Worm (Caenorhabditis elegans) whole organism, L4 larva: ENCODE measurements around the gene cest-13.

Source experiments
- F37D6.2 ChIP-seq: sonication (generic microtip); optimal IDR thresholded peaks from 2 replicates; lab custom pipeline; 2016; ENCODE audit warnings: mild to moderate bottlenecking, missing genetic modification characterization, missing compliant biosample characterization
- T20F7.1 ChIP-seq: fragments of 200-800 bp; sonication (Bioruptor generic); optimal IDR thresholded peaks from 2 replicates; lab custom pipeline; 2018; ENCODE audit warnings: mild to moderate bottlenecking, missing genetic modification characterization, missing compliant biosample characterization
- T26A8.4 ChIP-seq: fragments of 200-800 bp; sonication (Bioruptor generic); IDR thresholded peaks from 2 replicates; pipeline ENCODE4 v1.3.6; 2022; ENCODE audit warnings: missing genetic modification characterization, missing compliant biosample characterization
- Y48G9A.11 ChIP-seq: fragments of 200-800 bp; sonication (Bioruptor generic); IDR thresholded peaks from 2 replicates; pipeline ENCODE4 v1.3.6; 2022; ENCODE audit warnings: missing genetic modification reagents, missing genetic modification characterization, missing compliant biosample characterization
- Y5F2A.4 ChIP-seq: fragments of 200-800 bp; sonication (Bioruptor generic); optimal IDR thresholded peaks from 2 replicates; lab custom pipeline; 2018; ENCODE audit warnings: mild to moderate bottlenecking, missing genetic modification characterization, missing compliant biosample characterization
- ceh-44 ChIP-seq: fragments of 200-800 bp; sonication (Bioruptor generic); IDR thresholded peaks from 2 replicates; pipeline ENCODE4 v1.3.6; 2022; ENCODE audit warnings: missing genetic modification reagents, missing genetic modification characterization, missing compliant biosample characterization
- ceh-62 ChIP-seq: sonication (generic microtip); optimal IDR thresholded peaks from 2 replicates; lab custom pipeline; 2017; ENCODE audit warnings: missing biosample characterization, missing genetic modification characterization
- ces-1 ChIP-seq: fragments of 150-350 bp; sonication (generic microtip); optimal IDR thresholded peaks from 4 replicates; lab custom pipeline; 2014; ENCODE audit warnings: missing biosample characterization, missing genetic modification reagents, missing genetic modification characterization
- ctbp-1 ChIP-seq: fragments of 200-800 bp; sonication (Bioruptor generic); IDR thresholded peaks from 2 replicates; pipeline ENCODE4 v1.3.6; 2022; ENCODE audit warnings: missing genetic modification reagents, missing genetic modification characterization, missing compliant biosample characterization
- daf-12 ChIP-seq: fragments of 150-350 bp; optimal IDR thresholded peaks from 2 replicates; lab custom pipeline; 2014; ENCODE audit warnings: missing biosample characterization, missing genetic modification reagents, missing genetic modification characterization
- daf-8 ChIP-seq: fragments of 200-800 bp; sonication (Bioruptor generic); IDR thresholded peaks from 2 replicates; pipeline ENCODE4 v1.3.6; 2022; ENCODE audit warnings: missing genetic modification characterization, missing compliant biosample characterization
- dmd-9 ChIP-seq: fragments of 200-800 bp; sonication (Bioruptor generic); IDR thresholded peaks from 2 replicates; pipeline ENCODE4 v1.3.6; 2022; ENCODE audit warnings: missing genetic modification reagents, missing genetic modification characterization, missing compliant biosample characterization
- dpl-1 ChIP-seq: fragments of 150-350 bp; optimal IDR thresholded peaks from 2 replicates; lab custom pipeline; 2014; ENCODE audit warnings: missing biosample characterization, missing genetic modification reagents, missing genetic modification characterization
- egl-27 ChIP-seq: sonication (generic microtip); optimal IDR thresholded peaks from 3 replicates; lab custom pipeline; 2017; ENCODE audit warnings: missing biosample characterization, missing genetic modification reagents, missing genetic modification characterization
- gei-8 ChIP-seq: fragments of 200-800 bp; sonication (Bioruptor generic); optimal IDR thresholded peaks from 2 replicates; lab custom pipeline; 2018; ENCODE audit warnings: mild to moderate bottlenecking, missing genetic modification characterization, missing compliant biosample characterization
- hlh-30 ChIP-seq: sonication (generic microtip); optimal IDR thresholded peaks from 2 replicates; lab custom pipeline; 2017; ENCODE audit warnings: antibody characterized with exemption, mild to moderate bottlenecking, missing genetic modification characterization, missing compliant biosample characterization; ENCODE audit not compliant: insufficient read depth
- hmg-1.1 ChIP-seq: fragments of 200-800 bp; sonication (Bioruptor generic); IDR thresholded peaks from 2 replicates; pipeline ENCODE4 v1.3.6; 2022; ENCODE audit warnings: missing genetic modification reagents, missing genetic modification characterization, missing compliant biosample characterization
- jun-1 ChIP-seq: fragments of 150-350 bp; optimal IDR thresholded peaks from 2 replicates; lab custom pipeline; 2014; ENCODE audit warnings: missing biosample characterization, missing genetic modification reagents, missing genetic modification characterization
- lim-7 ChIP-seq: fragments of 200-800 bp; sonication (Bioruptor generic); IDR thresholded peaks from 2 replicates; pipeline ENCODE4 v1.3.6; 2022; ENCODE audit warnings: missing genetic modification characterization, missing compliant biosample characterization
- lin-13 ChIP-seq: fragments of 150-350 bp; optimal IDR thresholded peaks from 2 replicates; lab custom pipeline; 2014; ENCODE audit warnings: missing biosample characterization, missing genetic modification reagents, missing genetic modification characterization
- lin-15B ChIP-seq: fragments of 150-350 bp; sonication (generic microtip); optimal IDR thresholded peaks from 3 replicates; lab custom pipeline; 2014; ENCODE audit warnings: missing biosample characterization, missing genetic modification characterization
- lin-38 ChIP-seq: fragments of 200-800 bp; sonication (Bioruptor generic); IDR thresholded peaks from 2 replicates; pipeline ENCODE4 v1.3.6; 2022; ENCODE audit warnings: missing genetic modification reagents, missing genetic modification characterization, missing compliant biosample characterization
- lsy-2 ChIP-seq, 2 experiments: fragments of 150-350 bp in 1 of 2; sonication (generic microtip) in 1 of 2; optimal IDR thresholded peaks; 2 replicates each; lab custom pipeline; 2014 to 2017; ENCODE audit warnings: missing biosample characterization in 2 of 2, missing genetic modification characterization in 2 of 2
- madf-5 ChIP-seq, 2 experiments: fragments of 200-800 bp; sonication (Bioruptor generic); IDR thresholded peaks; 2 replicates each; pipeline ENCODE4 v1.3.6; 2022; ENCODE audit warnings: missing compliant biosample characterization in 2 of 2, missing genetic modification characterization in 2 of 2
- mdl-1 ChIP-seq, 2 experiments: fragments of 150-350 bp in 1 of 2; sonication (generic microtip) in 1 of 2; optimal IDR thresholded peaks; 2 replicates each; lab custom pipeline; 2014 to 2017; ENCODE audit warnings: missing biosample characterization in 2 of 2, missing genetic modification characterization in 2 of 2
- mdt-29 ChIP-seq: fragments of 200-800 bp; sonication (Bioruptor generic); IDR thresholded peaks from 2 replicates; pipeline ENCODE4 v1.3.6; 2022; ENCODE audit warnings: missing genetic modification reagents, missing genetic modification characterization, missing compliant biosample characterization
- mep-1 ChIP-seq: fragments of 150-350 bp; sonication (generic microtip); optimal IDR thresholded peaks from 3 replicates; lab custom pipeline; 2014; ENCODE audit warnings: missing biosample characterization, missing genetic modification characterization
- mes-2 ChIP-seq: sonication (generic microtip); optimal IDR thresholded peaks from 2 replicates; lab custom pipeline; 2016; ENCODE audit warnings: missing genotype, mild to moderate bottlenecking, missing genetic modification characterization, missing compliant biosample characterization; ENCODE audit not compliant: poor library complexity, severe bottlenecking
- mxl-2 ChIP-seq: fragments of 200-800 bp; sonication (Bioruptor generic); conservative IDR thresholded peaks from 2 replicates; pipeline ENCODE4 v1.3.6; 2022; ENCODE audit warnings: missing genetic modification reagents, missing genetic modification characterization, missing compliant biosample characterization
- mxl-3 ChIP-seq: fragments of 200-800 bp; sonication (Bioruptor generic); optimal IDR thresholded peaks from 2 replicates; lab custom pipeline; 2018; ENCODE audit warnings: mild to moderate bottlenecking, missing genetic modification characterization, missing compliant biosample characterization
- nhr-11 ChIP-seq: fragments of 150-350 bp; optimal IDR thresholded peaks from 2 replicates; lab custom pipeline; 2014; ENCODE audit warnings: missing biosample characterization, missing genetic modification characterization
- nhr-237 ChIP-seq: sonication (generic microtip); optimal IDR thresholded peaks from 2 replicates; lab custom pipeline; 2017; ENCODE audit warnings: missing biosample characterization, missing genetic modification characterization
- nhr-25 ChIP-seq: sonication (generic microtip); optimal IDR thresholded peaks from 2 replicates; lab custom pipeline; 2017; ENCODE audit warnings: missing genetic modification characterization, mild to moderate bottlenecking, missing compliant biosample characterization, antibody characterized with exemption, moderate library complexity, borderline replicate concordance; ENCODE audit not compliant: insufficient read depth
- nhr-48 ChIP-seq: sonication (generic microtip); optimal IDR thresholded peaks from 2 replicates; lab custom pipeline; 2016; ENCODE audit warnings: mild to moderate bottlenecking, missing genetic modification characterization, missing compliant biosample characterization
- nhr-6 ChIP-seq: fragments of 150-350 bp; optimal IDR thresholded peaks from 2 replicates; lab custom pipeline; 2014; ENCODE audit warnings: missing biosample characterization, missing genetic modification characterization
- nhr-77 ChIP-seq: fragments of 150-350 bp; optimal IDR thresholded peaks from 2 replicates; lab custom pipeline; 2014; ENCODE audit warnings: missing biosample characterization, missing genetic modification characterization
- pha-4 ChIP-seq, 2 experiments: fragments of 150-350 bp in 1 of 2; fragments of 200-800 bp in 1 of 2; sonication (Bioruptor generic) in 1 of 2; IDR thresholded peaks in 1 of 2; optimal IDR thresholded peaks in 1 of 2; 2 replicates each; pipeline versions ENCODE4 v1.3.6 to Lab custom; 2014 to 2022; ENCODE audit warnings: missing genetic modification characterization in 2 of 2, missing genetic modification reagents in 2 of 2, missing biosample characterization in 1 of 2, missing compliant biosample characterization in 1 of 2
- sdz-12 ChIP-seq: fragments of 200-800 bp; sonication (Bioruptor generic); optimal IDR thresholded peaks from 2 replicates; lab custom pipeline; 2018; ENCODE audit warnings: mild to moderate bottlenecking, missing genetic modification characterization, missing compliant biosample characterization
- snpc-1.2 ChIP-seq: fragments of 200-800 bp; sonication (Bioruptor generic); IDR thresholded peaks from 2 replicates; pipeline ENCODE4 v1.3.6; 2022; ENCODE audit warnings: missing genetic modification reagents, missing genetic modification characterization, missing compliant biosample characterization
- snpc-4 ChIP-seq: fragments of 150-350 bp; optimal IDR thresholded peaks from 2 replicates; lab custom pipeline; 2014; ENCODE audit warnings: missing biosample characterization, missing genetic modification characterization
- spr-3 ChIP-seq: fragments of 200-800 bp; sonication (Bioruptor generic); optimal IDR thresholded peaks from 2 replicates; lab custom pipeline; 2018; ENCODE audit warnings: mild to moderate bottlenecking, missing genetic modification characterization, missing compliant biosample characterization
- tra-1 ChIP-seq: fragments of 200-800 bp; sonication (Bioruptor generic); IDR thresholded peaks from 2 replicates; pipeline ENCODE4 v1.3.6; 2022; ENCODE audit warnings: missing genetic modification reagents, missing genetic modification characterization, missing compliant biosample characterization
- unc-130 ChIP-seq: sonication (generic microtip); optimal IDR thresholded peaks from 2 replicates; lab custom pipeline; 2016; ENCODE audit warnings: missing genetic modification reagents, missing genetic modification characterization, missing compliant biosample characterization
- unc-39 ChIP-seq: sonication (generic microtip); optimal IDR thresholded peaks from 2 replicates; lab custom pipeline; 2017; ENCODE audit warnings: missing biosample characterization, missing genetic modification characterization
- unc-62 ChIP-seq, 3 experiments: fragments of 150-350 bp in 1 of 3; sonication (generic microtip); optimal IDR thresholded peaks in 2 of 3; peaks in 1 of 3; 1 replicate in 1 of 3; 2 replicates in 2 of 3; lab custom pipeline; 2014 to 2017; ENCODE audit warnings: missing biosample characterization in 3 of 3, missing genetic modification characterization in 3 of 3, missing genetic modification reagents in 3 of 3, missing genotype in 1 of 3
- zag-1 ChIP-seq: fragments of 150-350 bp; optimal IDR thresholded peaks from 2 replicates; lab custom pipeline; 2014; ENCODE audit warnings: missing biosample characterization, missing genetic modification characterization
- zfp-2 ChIP-seq: sonication (generic microtip); optimal IDR thresholded peaks from 2 replicates; lab custom pipeline; 2016; ENCODE audit warnings: mild to moderate bottlenecking, missing genetic modification characterization, missing compliant biosample characterization
- zip-11 ChIP-seq: fragments of 200-800 bp; sonication (Bioruptor generic); IDR thresholded peaks from 2 replicates; pipeline ENCODE4 v1.3.6; 2022; ENCODE audit warnings: missing genetic modification characterization, missing compliant biosample characterization
- zip-2 ChIP-seq: fragments of 150-350 bp; optimal IDR thresholded peaks from 2 replicates; lab custom pipeline; 2014; ENCODE audit warnings: missing biosample characterization, missing genetic modification characterization
- ztf-7 ChIP-seq: fragments of 150-350 bp; optimal IDR thresholded peaks from 2 replicates; lab custom pipeline; 2014; ENCODE audit warnings: missing biosample characterization, missing genetic modification characterization

cest-13 gene

DNA sequence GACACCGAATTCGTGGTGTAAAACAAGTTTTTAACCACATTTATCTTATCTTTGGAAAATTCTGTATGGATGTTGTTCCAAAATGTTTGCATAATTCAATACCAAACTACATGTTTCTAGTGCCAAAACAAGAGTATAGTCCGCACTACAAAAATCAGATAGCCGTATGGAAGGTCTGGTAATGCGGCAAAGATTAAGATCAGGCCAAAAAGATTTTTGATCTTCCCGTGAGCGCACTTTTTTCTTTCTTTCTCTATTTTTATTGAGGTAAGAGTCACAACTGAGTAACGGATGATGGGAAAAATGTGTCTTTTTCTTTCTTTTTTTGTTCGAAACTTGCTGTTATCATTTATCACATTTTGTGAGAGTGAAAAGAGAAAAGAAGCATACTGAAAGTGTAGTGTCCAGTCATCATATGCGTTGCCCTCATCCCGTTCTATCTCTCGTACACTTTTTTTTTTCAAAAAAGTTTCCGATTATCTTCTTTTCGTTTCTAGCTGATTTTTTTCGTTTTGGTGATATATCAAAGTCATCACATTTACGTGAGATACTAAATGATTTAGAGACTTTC, 15.4 kb upstream of the cest-13 start (continued):
- peak; percentile 70 for TF ChIP-seq nhr-48 (tag; lab: Kevin White, UChicago)
- no peak for TF ChIP-seq nhr-237
- TF ChIP-seq lin-13 = no peak
- TF ChIP-seq daf-8 (GFP tag; lab: Robert Waterston, UW) = no peak
- TF ChIP-seq lin-15B (tag; lab: Kevin White, UChicago) = no peak
- no peak for TF ChIP-seq sdz-12 (GFP tag; lab: Kevin White, UChicago)
- no peak for TF ChIP-seq pha-4 (GFP tag; IDR thresholded peaks at IDR 0.05; lab: Robert Waterston, UW)
- TF ChIP-seq pha-4 (tag; optimal IDR thresholded peaks at IDR 0.05; lab: Kevin White, UChicago) = no peak
- no peak for TF ChIP-seq Y5F2A.4 (GFP tag; lab: Kevin White, UChicago)
- TF ChIP-seq unc-130 (GFP tag; lab: Kevin White, UChicago) = no peak
- TF ChIP-seq spr-3 (GFP tag; lab: Kevin White, UChicago) = no peak
- no peak for TF ChIP-seq ces-1
- no peak for TF ChIP-seq egl-27
- TF ChIP-seq nhr-11 = peak; percentile 67
- TF ChIP-seq Y48G9A.11 (GFP tag; lab: Robert Waterston, UW) = no peak
- no peak for TF ChIP-seq dmd-9 (GFP tag; lab: Robert Waterston, UW)
- TF ChIP-seq mes-2 (tag; lab: Kevin White, UChicago) = no peak
- no peak for TF ChIP-seq T20F7.1 (GFP tag; lab: Kevin White, UChicago)
- no peak for TF ChIP-seq unc-62 (GFP tag; optimal IDR thresholded peaks at IDR 0.05 in 1 of 2; lab: Kevin White, UChicago)
- TF ChIP-seq unc-62 (tag; optimal IDR thresholded peaks at IDR 0.05; lab: Kevin White, UChicago) = no peak
- peak; percentile 75 for TF ChIP-seq tra-1 (GFP tag; lab: Robert Waterston, UW)
- no peak for TF ChIP-seq zfp-2 (tag; lab: Kevin White, UChicago)
- TF ChIP-seq T26A8.4 (GFP tag; lab: Robert Waterston, UW) = no peak
- TF ChIP-seq lim-7 = no peak
- peak; percentile 34 for TF ChIP-seq nhr-6
- TF ChIP-seq zip-11 (GFP tag; lab: Robert Waterston, UW) = no peak
- TF ChIP-seq gei-8 = no peak
- TF ChIP-seq mep-1 = peak; percentile 26
- TF ChIP-seq ceh-44 (GFP tag; lab: Robert Waterston, UW) = no peak
- TF ChIP-seq snpc-1.2 = no peak
- no peak for TF ChIP-seq zag-1 (tag; lab: Kevin White, UChicago)
- TF ChIP-seq mdl-1 (tag; optimal IDR thresholded peaks at IDR 0.05; lab: Kevin White, UChicago) = peak in 1 of 2 experiments; percentile 32
- TF ChIP-seq mdt-29 (GFP tag; lab: Robert Waterston, UW) = no peak
- TF ChIP-seq ctbp-1 (GFP tag; lab: Robert Waterston, UW) = peak; percentile 40; the same call in 1 of the 2 replicates
- TF ChIP-seq hlh-30 = peak; percentile 63
- TF ChIP-seq dpl-1 (GFP tag; lab: Kevin White, UChicago) = no peak
- no peak for TF ChIP-seq jun-1 (tag; lab: Kevin White, UChicago)
- no peak for TF ChIP-seq nhr-77 (tag; lab: Kevin White, UChicago)
- TF ChIP-seq zip-2 = no peak
- TF ChIP-seq mxl-3 (GFP tag; lab: Kevin White, UChicago) = peak; percentile 68
- no peak for TF ChIP-seq lin-38 (GFP tag; lab: Robert Waterston, UW)
- TF ChIP-seq ceh-62 (tag; lab: Kevin White, UChicago) = no peak
- no peak for TF ChIP-seq mxl-2 (GFP tag; lab: Robert Waterston, UW)
- no peak for TF ChIP-seq madf-5 (GFP tag; IDR thresholded peaks at IDR 0.05; lab: Robert Waterston, UW)
- TF ChIP-seq nhr-25 = no peak
- no peak for TF ChIP-seq daf-12 (tag; lab: Kevin White, UChicago)
- TF ChIP-seq snpc-4 (tag; lab: Kevin White, UChicago) = no peak
- no peak for TF ChIP-seq F37D6.2
- TF ChIP-seq hmg-1.1 (GFP tag; lab: Robert Waterston, UW) = no peak
- peak in 1 of 2 experiments; percentile 41 for TF ChIP-seq lsy-2 (tag; optimal IDR thresholded peaks at IDR 0.05; lab: Kevin White, UChicago)
- no peak for TF ChIP-seq unc-39 (tag; lab: Kevin White, UChicago)
- no peak for TF ChIP-seq ztf-7 (tag; lab: Kevin White, UChicago)
